Worm (Caenorhabditis elegans): ENCODE results near the gene cpin-1.
A peak's percentile ranks its signal among the peaks of the same experiment; 100 is the strongest.

cpin-1 gene

ce11 chrIV:9440880-9441336, 9.6 kb upstream of the cpin-1 start, which contains the start of gene idh-1:
Gene idh-1, minus strand, starts transcription at chrIV:9441107.
- TF ChIP-seq aly-1 (tag; optimal IDR thresholded peaks at IDR 0.05): peak; percentile 18
- TF ChIP-seq ceh-13 (GFP tag; optimal IDR thresholded peaks at IDR 0.05): no peak
- TF ChIP-seq pes-1 (GFP tag; IDR thresholded peaks at IDR 0.05): no peak

DNA sequence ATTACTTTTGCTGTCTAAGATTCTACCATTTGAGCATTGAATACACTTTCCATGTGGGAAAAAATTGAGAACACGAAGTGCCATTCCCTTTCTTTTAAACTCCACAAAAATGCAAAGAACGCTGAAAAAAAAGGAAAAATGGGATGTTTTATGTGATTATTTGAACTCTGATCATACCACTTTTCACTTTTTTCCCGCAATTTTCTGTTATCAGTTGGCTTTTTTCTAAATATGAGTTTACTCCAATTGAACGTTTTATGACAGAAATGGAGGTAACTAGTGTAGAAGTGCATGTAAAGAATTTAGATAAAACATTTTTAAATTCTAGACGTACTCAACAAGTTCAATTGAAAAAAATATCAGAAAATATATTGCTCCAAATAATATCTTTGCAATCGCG, 9.1 kb upstream of the cpin-1 start:
- TF ChIP-seq flt-1 (GFP tag; IDR thresholded peaks at IDR 0.05) (no peak), B0310.2 (tag; optimal IDR thresholded peaks at IDR 0.05) (no peak), hmg-4 (GFP tag; optimal IDR thresholded peaks at IDR 0.05) (no peak), ets-7 (tag; optimal IDR thresholded peaks at IDR 0.05) (no peak), aly-1 (tag; optimal IDR thresholded peaks at IDR 0.05) (no peak), F13C5.2 (tag; optimal IDR thresholded peaks at IDR 0.05) (no peak), ama-1 (optimal IDR thresholded peaks at IDR 0.05) (no peak), tra-4 (tag; optimal IDR thresholded peaks at IDR 0.05) (no peak), ceh-36 (tag; optimal IDR thresholded peaks at IDR 0.05) (no peak), sea-1 (GFP tag; conservative IDR thresholded peaks at IDR 0.05) (no peak), ceh-13 (GFP tag; optimal IDR thresholded peaks at IDR 0.05) (no peak), pes-1 (GFP tag; IDR thresholded peaks at IDR 0.05) (no peak), tbx-37 (GFP tag; conservative IDR thresholded peaks at IDR 0.05) (no peak)

ce11 chrIV:9442106-9442532, 8.4 kb upstream of the cpin-1 start:
- TF ChIP-seq F13C5.2 (tag; optimal IDR thresholded peaks at IDR 0.05): no peak
- no peak for TF ChIP-seq hnd-1 (tag; optimal IDR thresholded peaks at IDR 0.05)
- no peak for TF ChIP-seq ets-7 (tag; optimal IDR thresholded peaks at IDR 0.05)
- TF ChIP-seq tra-4 (tag; optimal IDR thresholded peaks at IDR 0.05): no peak
- no peak for TF ChIP-seq hmg-4 (GFP tag; optimal IDR thresholded peaks at IDR 0.05)
- TF ChIP-seq ceh-13 (GFP tag; optimal IDR thresholded peaks at IDR 0.05): no peak
- no peak for TF ChIP-seq B0310.2 (tag; optimal IDR thresholded peaks at IDR 0.05)
- no peak for TF ChIP-seq scrt-1 (GFP tag; IDR thresholded peaks at IDR 0.05)
- TF ChIP-seq tbx-11 (GFP tag; IDR thresholded peaks at IDR 0.05): no peak
- TF ChIP-seq tbx-37 (GFP tag; conservative IDR thresholded peaks at IDR 0.05): no peak
- TF ChIP-seq ama-1 (optimal IDR thresholded peaks at IDR 0.05): no peak
- no peak for TF ChIP-seq pes-1 (GFP tag; IDR thresholded peaks at IDR 0.05)
- TF ChIP-seq ceh-36 (tag; optimal IDR thresholded peaks at IDR 0.05): no peak

DNA sequence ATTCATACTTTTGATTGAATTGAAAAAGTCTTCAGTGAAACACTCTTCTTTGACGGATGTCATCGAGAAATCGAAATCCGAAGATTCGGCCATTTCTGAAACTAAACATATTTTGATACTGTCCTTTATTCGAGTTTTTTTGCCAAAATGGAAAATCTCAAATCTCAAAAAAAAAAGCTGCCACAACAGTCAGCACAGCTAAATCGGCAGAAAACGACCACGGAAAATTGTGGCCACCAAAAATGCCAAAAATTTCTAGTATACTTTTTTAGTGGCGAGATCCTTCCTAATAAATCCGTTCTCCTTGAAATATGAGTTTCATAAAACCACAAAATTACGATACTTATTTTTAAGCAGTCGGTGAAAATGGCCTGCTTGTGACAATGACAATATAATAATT, 6.5 kb upstream of the cpin-1 start, which contains the start of gene F38E11.9:
F38E11.9 (minus strand) TSS at position 101 of the 400 bp plus-strand sequence.
- TF ChIP-seq B0310.2 (tag; optimal IDR thresholded peaks at IDR 0.05) (no peak), tbx-11 (GFP tag; IDR thresholded peaks at IDR 0.05) (no peak), pes-1 (GFP tag; IDR thresholded peaks at IDR 0.05) (no peak), flt-1 (GFP tag; IDR thresholded peaks at IDR 0.05) (no peak), ceh-36 (tag; optimal IDR thresholded peaks at IDR 0.05) (no peak), sea-1 (GFP tag; conservative IDR thresholded peaks at IDR 0.05) (no peak), hmg-4 (GFP tag; optimal IDR thresholded peaks at IDR 0.05) (no peak), tra-4 (tag; optimal IDR thresholded peaks at IDR 0.05) (no peak)

DNA sequence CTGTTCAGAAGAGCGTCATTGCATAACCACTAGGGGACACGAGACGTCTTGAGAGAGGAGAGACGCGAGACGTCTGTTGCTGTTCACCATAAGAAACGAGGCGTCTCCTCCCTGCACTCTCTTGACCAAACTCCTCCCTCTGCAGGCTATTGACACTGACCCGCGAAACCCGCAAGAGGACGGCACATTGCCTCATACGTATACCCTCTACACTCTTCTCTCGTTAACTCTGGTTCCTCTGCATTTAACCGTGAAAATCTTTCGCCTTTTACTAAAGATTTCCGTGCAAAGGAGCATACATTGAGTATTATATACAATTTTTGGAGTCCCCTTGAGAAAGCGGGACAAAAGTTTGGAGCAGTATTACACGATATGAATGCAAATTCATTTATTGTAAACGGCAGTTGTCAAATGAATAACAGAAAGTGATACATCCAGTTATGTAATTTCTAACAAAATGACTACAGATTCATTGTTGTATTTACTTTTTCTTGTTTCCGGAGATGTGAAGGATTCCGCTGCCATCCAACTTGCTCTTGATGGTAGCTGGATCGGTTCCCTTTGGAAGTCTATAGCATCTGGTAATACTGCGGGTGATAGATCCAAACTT, 6.0 kb upstream of the cpin-1 start:
- TF ChIP-seq tbx-37 (GFP tag; conservative IDR thresholded peaks at IDR 0.05) (no peak), F13C5.2 (tag; optimal IDR thresholded peaks at IDR 0.05) (peak; percentile 85), flt-1 (GFP tag; IDR thresholded peaks at IDR 0.05) (peak; percentile 69), ets-7 (tag; optimal IDR thresholded peaks at IDR 0.05) (no peak), hmg-4 (GFP tag; optimal IDR thresholded peaks at IDR 0.05) (peak; percentile 57), ceh-36 (tag; optimal IDR thresholded peaks at IDR 0.05) (no peak), sea-1 (GFP tag; conservative IDR thresholded peaks at IDR 0.05) (0 out of 2 replicates have a peak, but pooled peaks have one; percentile 19), B0310.2 (tag; optimal IDR thresholded peaks at IDR 0.05) (peak; percentile 3), scrt-1 (GFP tag; IDR thresholded peaks at IDR 0.05) (no peak), ama-1 (optimal IDR thresholded peaks at IDR 0.05) (peak; percentile 93)

DNA sequence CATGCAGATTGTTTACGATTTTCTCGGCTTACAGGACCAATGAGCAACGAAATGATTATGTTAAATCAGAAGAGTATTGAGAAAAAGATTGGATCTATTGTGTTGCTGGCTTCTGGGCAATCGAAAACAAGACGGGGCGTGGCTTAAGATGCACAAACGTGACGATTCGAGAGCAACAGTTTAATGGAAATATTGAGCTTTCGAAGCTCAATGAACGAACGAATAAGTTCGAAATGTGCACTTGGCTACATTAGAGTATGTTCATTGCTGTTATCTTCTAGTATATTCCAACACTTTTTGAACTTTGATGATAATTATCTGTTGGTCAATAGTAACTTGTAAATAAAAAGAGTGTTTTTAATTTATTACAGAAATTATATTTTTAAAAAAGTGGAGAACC, 5.1 kb upstream of the cpin-1 start, which contains the start of gene hsp-12.3:
hsp-12.3 (minus strand) TSS at position 101 of the 400 bp plus-strand sequence.
- no peak for TF ChIP-seq F13C5.2 (tag; optimal IDR thresholded peaks at IDR 0.05)
- TF ChIP-seq flt-1 (GFP tag; IDR thresholded peaks at IDR 0.05): no peak
- no peak for TF ChIP-seq B0310.2 (tag; optimal IDR thresholded peaks at IDR 0.05)
- no peak for TF ChIP-seq ceh-36 (tag; optimal IDR thresholded peaks at IDR 0.05)
- no peak for TF ChIP-seq hnd-1 (tag; optimal IDR thresholded peaks at IDR 0.05)
- no peak for TF ChIP-seq hmbx-1 (tag; optimal IDR thresholded peaks at IDR 0.05)
- TF ChIP-seq scrt-1 (GFP tag; IDR thresholded peaks at IDR 0.05): no peak
- TF ChIP-seq tra-4 (tag; optimal IDR thresholded peaks at IDR 0.05): no peak
- no peak for TF ChIP-seq ama-1 (optimal IDR thresholded peaks at IDR 0.05)
- no peak for TF ChIP-seq tbx-11 (GFP tag; IDR thresholded peaks at IDR 0.05)

- TF ChIP-seq tbx-11 (GFP tag; IDR thresholded peaks at IDR 0.05): no peak
- TF ChIP-seq hmg-4 (GFP tag; optimal IDR thresholded peaks at IDR 0.05): no peak
- no peak for TF ChIP-seq tbx-37 (GFP tag; conservative IDR thresholded peaks at IDR 0.05)
- TF ChIP-seq sea-1 (GFP tag; conservative IDR thresholded peaks at IDR 0.05): no peak
These were observed 3.3 kb upstream of the cpin-1 start, which contains the start of gene hsp-12.6 for ce11 chrIV:9447209-9447608. Gene hsp-12.6, minus strand, starts transcription at chrIV:9447228.

DNA sequence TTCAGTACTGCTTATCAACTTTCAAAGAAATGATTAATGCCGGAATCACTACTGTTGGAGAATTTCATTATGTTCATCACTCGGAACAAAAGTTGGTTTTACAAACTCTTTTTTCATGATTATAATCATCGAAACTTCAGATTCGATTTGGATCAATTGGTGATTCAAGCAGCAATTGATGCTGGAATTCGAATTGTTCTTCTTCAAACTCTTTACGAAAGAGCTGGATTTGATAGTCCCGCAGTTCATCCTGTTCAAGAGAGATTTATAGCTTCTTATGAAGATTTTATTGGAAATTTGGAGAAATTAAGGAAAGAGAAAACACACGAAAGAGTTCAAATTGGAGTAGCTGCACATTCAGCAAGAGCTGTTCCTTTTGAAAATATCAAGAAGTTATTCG, 1.3 kb downstream of the cpin-1 start:
- TF ChIP-seq hnd-1 (tag; optimal IDR thresholded peaks at IDR 0.05): no peak
- no peak for TF ChIP-seq tra-4 (tag; optimal IDR thresholded peaks at IDR 0.05)

All from whole organism, early embryonic.